Fruit fly (Drosophila melanogaster): Measurements from ENCODE around the gene mRpS6.
A peak's percentile ranks its signal among the peaks of the same experiment; 100 is the strongest.

Gene mRpS6

dm6 chr3L:4375675-4376366 is 11.5 kb downstream of the mRpS6 start (continued):
- TF ChIP-seq CG6654 (GFP tag; optimal IDR thresholded peaks at IDR 0.05) (no peak), unc-4 (GFP tag; IDR thresholded peaks at IDR 0.05; ENCODE audit: partially characterized antibody) (no peak), CG43689 (GFP tag; IDR thresholded peaks at IDR 0.05) (no peak), Antp (GFP tag; optimal IDR thresholded peaks at IDR 0.05) (no peak), gfzf (GFP tag; optimal IDR thresholded peaks at IDR 0.05) (no peak), Mes4 (GFP tag; optimal IDR thresholded peaks at IDR 0.05) (no peak), Dbx (GFP tag; IDR thresholded peaks at IDR 0.05) (no peak), az2 (GFP tag; optimal IDR thresholded peaks at IDR 0.05) (peak; percentile 15), CG14441 (GFP tag; IDR thresholded peaks at IDR 0.05) (0 out of 2 replicates have a peak, but pooled peaks have one; percentile 18), Nf-YA (GFP tag; IDR thresholded peaks at IDR 0.05) (no peak), CG34224 (GFP tag; IDR thresholded peaks at IDR 0.05; ENCODE audit: partially characterized antibody) (no peak)

DNA sequence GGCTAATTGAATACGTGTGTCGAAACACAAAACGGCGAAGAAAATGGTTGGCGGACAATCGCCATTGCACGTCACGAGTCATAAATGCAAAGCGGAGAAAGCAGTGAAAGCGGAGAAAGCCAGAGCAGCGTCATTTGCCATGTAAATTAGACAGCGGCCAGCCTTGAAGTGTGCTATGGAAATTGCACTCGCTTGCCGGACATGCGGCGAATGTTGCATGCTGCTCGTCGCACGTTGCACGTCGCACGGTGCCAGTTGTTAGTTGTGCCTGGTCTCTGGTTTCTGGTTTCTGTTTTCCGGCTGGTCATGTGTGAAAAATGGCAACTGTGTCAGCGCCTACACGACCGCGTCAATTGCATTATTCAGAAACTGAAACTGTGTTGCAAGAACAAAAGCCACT is 13.1 kb downstream of the mRpS6 start:
- no peak for TF ChIP-seq CG17802 (tag; optimal IDR thresholded peaks at IDR 0.05)
- no peak for TF ChIP-seq HLH4C (GFP tag; IDR thresholded peaks at IDR 0.05; ENCODE audit: partially characterized antibody)
- no peak for TF ChIP-seq CG15514 (GFP tag; optimal IDR thresholded peaks at IDR 0.05)
- no peak for TF ChIP-seq Abd-B (GFP tag; optimal IDR thresholded peaks at IDR 0.05)
- no peak for TF ChIP-seq YL-1 (GFP tag; optimal IDR thresholded peaks at IDR 0.05)
- TF ChIP-seq CG10321 (GFP tag; IDR thresholded peaks at IDR 0.05) = no peak
- 0 out of 2 replicates have a peak, but pooled peaks have one; percentile 19 for TF ChIP-seq Oaz (GFP tag; IDR thresholded peaks at IDR 0.05)
- 0 out of 3 replicates have a peak, but pooled peaks have one; percentile 8 for TF ChIP-seq knrl (GFP tag; IDR thresholded peaks at IDR 0.05; ENCODE audit: partially characterized antibody)
- TF ChIP-seq CG1647 (GFP tag; optimal IDR thresholded peaks at IDR 0.05) = no peak
- TF ChIP-seq Blimp-1 (GFP tag; optimal IDR thresholded peaks at IDR 0.05) = peak; percentile 46
- TF ChIP-seq CG10431 (GFP tag; optimal IDR thresholded peaks at IDR 0.05) = peak; percentile 34
- TF ChIP-seq CG4820 (GFP tag; optimal IDR thresholded peaks at IDR 0.05) = no peak
- TF ChIP-seq CG34422 (GFP tag; IDR thresholded peaks at IDR 0.05) = no peak
- TF ChIP-seq ci (GFP tag; IDR thresholded peaks at IDR 0.05) = 0 out of 3 replicates have a peak, but pooled peaks have one; percentile 34
- no peak for TF ChIP-seq CrebB (tag; optimal IDR thresholded peaks at IDR 0.05)
- TF ChIP-seq bowl (GFP tag; IDR thresholded peaks at IDR 0.05) = no peak
- TF ChIP-seq ssp (GFP tag; IDR thresholded peaks at IDR 0.05) = 0 out of 2 replicates have a peak, but pooled peaks have one; percentile 5
- TF ChIP-seq CG17568 (GFP tag; optimal IDR thresholded peaks at IDR 0.05) = no peak
- TF ChIP-seq Sox100B (GFP tag; optimal IDR thresholded peaks at IDR 0.05) = no peak
- peak; percentile 69 for TF ChIP-seq CG5180 (GFP tag; optimal IDR thresholded peaks at IDR 0.05)
- TF ChIP-seq CG9932 (GFP tag; IDR thresholded peaks at IDR 0.05) = 0 out of 2 replicates have a peak, but pooled peaks have one; percentile 28
- no peak for TF ChIP-seq Fer2 (tag; optimal IDR thresholded peaks at IDR 0.05)
- no peak for TF ChIP-seq Xbp1 (GFP tag; optimal IDR thresholded peaks at IDR 0.05)

dm6 chr3L:4378895-4379294 is 14.5 kb downstream of the mRpS6 start:
- TF ChIP-seq CG13424 (tag; optimal IDR thresholded peaks at IDR 0.05) = peak; percentile 63
- no peak for TF ChIP-seq wdn (GFP tag; IDR thresholded peaks at IDR 0.05)
- TF ChIP-seq CG7987 (GFP tag; optimal IDR thresholded peaks at IDR 0.05) = no peak
- TF ChIP-seq Optix (GFP tag; IDR thresholded peaks at IDR 0.05) = no peak
- TF ChIP-seq nerfin-1 (tag; optimal IDR thresholded peaks at IDR 0.05) = peak; percentile 32
- TF ChIP-seq CG1792 (GFP tag; optimal IDR thresholded peaks at IDR 0.05) = no peak
- TF ChIP-seq CG30431 (GFP tag; optimal IDR thresholded peaks at IDR 0.05) = no peak
- TF ChIP-seq tgo (GFP tag; IDR thresholded peaks at IDR 0.05) = peak; percentile 53; the same call in 2 of the 3 replicates
- TF ChIP-seq Bteb2 (GFP tag; optimal IDR thresholded peaks at IDR 0.05) = peak; percentile 58
- TF ChIP-seq CG6683 (GFP tag; optimal IDR thresholded peaks at IDR 0.05) = peak; percentile 30
- TF ChIP-seq Sox100B (GFP tag; optimal IDR thresholded peaks at IDR 0.05) = peak; percentile 55
- TF ChIP-seq chif (GFP tag; optimal IDR thresholded peaks at IDR 0.05) = peak; percentile 14 to 31
- peak; percentile 64 for TF ChIP-seq CG10209 (GFP tag; optimal IDR thresholded peaks at IDR 0.05)
- no peak for TF ChIP-seq luna (GFP tag; optimal IDR thresholded peaks at IDR 0.05)
- peak; percentile 35 for TF ChIP-seq CG12155 (GFP tag; optimal IDR thresholded peaks at IDR 0.05)
- TF ChIP-seq pfk (GFP tag; optimal IDR thresholded peaks at IDR 0.05) = no peak
